Worm (Caenorhabditis elegans) whole organism, late embryonic: ENCODE data around the gene nex-3.

ENCODE experiments used
- K02D7.2 ChIP-seq: sonication (generic microtip); optimal IDR thresholded peaks from 2 replicates; lab custom pipeline; 2017; ENCODE audit warnings: mild to moderate bottlenecking, missing genetic modification characterization, missing compliant biosample characterization
- T23F11.4 ChIP-seq: fragments of 200-800 bp; sonication (Bioruptor generic); optimal IDR thresholded peaks from 2 replicates; lab custom pipeline; 2018; ENCODE audit warnings: mild to moderate bottlenecking, missing genetic modification characterization, missing compliant biosample characterization
- ceh-14 ChIP-seq: sonication (generic microtip); optimal IDR thresholded peaks from 2 replicates; lab custom pipeline; 2016; ENCODE audit warnings: missing genotype, missing genetic modification characterization, missing compliant biosample characterization
- ceh-18 ChIP-seq: sonication (generic microtip); optimal IDR thresholded peaks from 2 replicates; lab custom pipeline; 2016; ENCODE audit warnings: missing genetic modification characterization, missing compliant biosample characterization
- ceh-19 ChIP-seq: fragments of 200-800 bp; sonication (Bioruptor generic); optimal IDR thresholded peaks from 2 replicates; lab custom pipeline; 2018; ENCODE audit warnings: mild to moderate bottlenecking, missing genetic modification characterization, missing compliant biosample characterization
- ceh-2 ChIP-seq: sonication (generic microtip); optimal IDR thresholded peaks from 2 replicates; lab custom pipeline; 2016; ENCODE audit warnings: missing genotype, missing genetic modification characterization, missing compliant biosample characterization
- ceh-22 ChIP-seq: sonication (generic microtip); optimal IDR thresholded peaks from 2 replicates; lab custom pipeline; 2017; ENCODE audit warnings: missing biosample characterization, missing genetic modification characterization
- ceh-24 ChIP-seq: sonication (generic microtip); optimal IDR thresholded peaks from 2 replicates; lab custom pipeline; 2016; ENCODE audit warnings: mild to moderate bottlenecking, missing genetic modification characterization, missing compliant biosample characterization
- ceh-30 ChIP-seq: fragments of 150-350 bp; optimal IDR thresholded peaks from 2 replicates; lab custom pipeline; 2014; ENCODE audit warnings: missing biosample characterization, missing genetic modification characterization
- ceh-31 ChIP-seq: sonication (generic microtip); optimal IDR thresholded peaks from 2 replicates; lab custom pipeline; 2016; ENCODE audit warnings: missing genetic modification characterization, missing compliant biosample characterization
- ceh-34 ChIP-seq: sonication (generic microtip); optimal IDR thresholded peaks from 2 replicates; lab custom pipeline; 2016; ENCODE audit warnings: mild to moderate bottlenecking, missing genetic modification characterization, missing compliant biosample characterization
- ceh-45 ChIP-seq: fragments of 200-800 bp; sonication (Bioruptor generic); IDR thresholded peaks from 2 replicates; pipeline ENCODE4 v1.3.6; 2022; ENCODE audit warnings: missing genetic modification reagents, missing genetic modification characterization, missing compliant biosample characterization
- ceh-9 ChIP-seq: sonication (generic microtip); optimal IDR thresholded peaks from 2 replicates; lab custom pipeline; 2016; ENCODE audit warnings: mild to moderate bottlenecking, missing genetic modification characterization, inconsistent platforms, missing compliant biosample characterization
- che-1 ChIP-seq: sonication (generic microtip); optimal IDR thresholded peaks from 2 replicates; lab custom pipeline; 2016; ENCODE audit warnings: mild to moderate bottlenecking, missing genetic modification characterization, missing compliant biosample characterization
- dve-1 ChIP-seq: sonication (generic microtip); optimal IDR thresholded peaks from 2 replicates; lab custom pipeline; 2017; ENCODE audit warnings: antibody characterized with exemption, mild to moderate bottlenecking, missing genetic modification characterization, missing compliant biosample characterization
- elt-2 ChIP-seq: sonication (generic microtip); optimal IDR thresholded peaks from 2 replicates; lab custom pipeline; 2016; ENCODE audit warnings: missing genetic modification reagents, missing genetic modification characterization, missing compliant biosample characterization
- elt-4 ChIP-seq: sonication (generic microtip); optimal IDR thresholded peaks from 2 replicates; lab custom pipeline; 2016; ENCODE audit warnings: missing genetic modification characterization, missing compliant biosample characterization
- eyg-1 ChIP-seq: sonication (generic microtip); optimal IDR thresholded peaks from 2 replicates; lab custom pipeline; 2016; ENCODE audit warnings: missing genotype, missing genetic modification characterization, missing compliant biosample characterization
- fax-1 ChIP-seq: sonication (generic microtip); optimal IDR thresholded peaks from 2 replicates; lab custom pipeline; 2016; ENCODE audit warnings: missing genotype, missing genetic modification characterization, missing compliant biosample characterization
- fkh-6 ChIP-seq: sonication (generic microtip); optimal IDR thresholded peaks from 2 replicates; lab custom pipeline; 2016; ENCODE audit warnings: missing genetic modification characterization, missing compliant biosample characterization
- hlh-13 ChIP-seq: fragments of 200-800 bp; sonication (Bioruptor generic); optimal IDR thresholded peaks from 2 replicates; lab custom pipeline; 2018; ENCODE audit warnings: mild to moderate bottlenecking, missing genetic modification characterization, missing compliant biosample characterization
- hlh-15 ChIP-seq: sonication (generic microtip); optimal IDR thresholded peaks from 2 replicates; lab custom pipeline; 2016; ENCODE audit warnings: missing genetic modification characterization, missing compliant biosample characterization
- hlh-6 ChIP-seq: sonication (generic microtip); optimal IDR thresholded peaks from 2 replicates; lab custom pipeline; 2016; ENCODE audit warnings: missing genotype, missing genetic modification characterization, missing compliant biosample characterization
- hlh-8 ChIP-seq: sonication (generic microtip); optimal IDR thresholded peaks from 2 replicates; lab custom pipeline; 2016; ENCODE audit warnings: missing genotype, missing genetic modification characterization, missing compliant biosample characterization
- lim-6 ChIP-seq: sonication (generic microtip); optimal IDR thresholded peaks from 2 replicates; lab custom pipeline; 2016; ENCODE audit warnings: missing genetic modification characterization, missing compliant biosample characterization
- madf-2 ChIP-seq: sonication (generic microtip); optimal IDR thresholded peaks from 2 replicates; lab custom pipeline; 2017; ENCODE audit warnings: missing genetic modification characterization, missing compliant biosample characterization
- mec-3 ChIP-seq: sonication (generic microtip); optimal IDR thresholded peaks from 2 replicates; lab custom pipeline; 2016; ENCODE audit warnings: borderline replicate concordance, missing genetic modification characterization, missing compliant biosample characterization
- nhr-11 ChIP-seq: fragments of 150-350 bp; optimal IDR thresholded peaks from 2 replicates; lab custom pipeline; 2014; ENCODE audit warnings: missing biosample characterization, missing genetic modification characterization
- npax-4 ChIP-seq: sonication (generic microtip); optimal IDR thresholded peaks from 2 replicates; lab custom pipeline; 2016; ENCODE audit warnings: missing genetic modification characterization, missing compliant biosample characterization
- pax-1 ChIP-seq: fragments of 150-350 bp; optimal IDR thresholded peaks from 2 replicates; lab custom pipeline; 2014; ENCODE audit warnings: missing biosample characterization, missing genetic modification characterization
- pha-2 ChIP-seq: sonication (generic microtip); optimal IDR thresholded peaks from 2 replicates; lab custom pipeline; 2017; ENCODE audit warnings: mild to moderate bottlenecking, missing genetic modification characterization, missing compliant biosample characterization
- pha-4 ChIP-seq: fragments of 150-350 bp; optimal IDR thresholded peaks from 2 replicates; lab custom pipeline; 2018; ENCODE audit warnings: missing biosample characterization, missing genetic modification reagents, missing genetic modification characterization
- pqm-1 ChIP-seq: sonication (generic microtip); optimal IDR thresholded peaks from 2 replicates; lab custom pipeline; 2016; ENCODE audit warnings: missing genetic modification characterization, missing compliant biosample characterization
- ref-2 ChIP-seq: sonication (generic microtip); optimal IDR thresholded peaks from 2 replicates; lab custom pipeline; 2016; ENCODE audit warnings: missing genetic modification characterization, missing compliant biosample characterization
- sdc-2 ChIP-seq: sonication (generic microtip); optimal IDR thresholded peaks from 2 replicates; lab custom pipeline; 2016; ENCODE audit warnings: missing genotype, missing genetic modification characterization, missing compliant biosample characterization
- ttx-3 ChIP-seq: sonication (generic microtip); optimal IDR thresholded peaks from 2 replicates; lab custom pipeline; 2016; ENCODE audit warnings: missing genetic modification reagents, missing genetic modification characterization, missing compliant biosample characterization
- unc-3 ChIP-seq, 2 experiments: fragments of 200-800 bp in 1 of 2; sonication (Bioruptor generic) in 1 of 2; sonication (generic microtip) in 1 of 2; conservative IDR thresholded peaks in 1 of 2; optimal IDR thresholded peaks in 1 of 2; 2 replicates each; pipeline versions ENCODE4 v1.3.6 to Lab custom; 2016 to 2022; ENCODE audit warnings: missing compliant biosample characterization in 2 of 2, missing genetic modification characterization in 2 of 2, missing genetic modification reagents in 1 of 2
- unc-42 ChIP-seq: sonication (generic microtip); optimal IDR thresholded peaks from 2 replicates; lab custom pipeline; 2016; ENCODE audit warnings: missing genotype, missing genetic modification characterization, missing compliant biosample characterization
- unc-86 ChIP-seq: sonication (generic microtip); optimal IDR thresholded peaks from 2 replicates; lab custom pipeline; 2016; ENCODE audit warnings: missing genetic modification characterization, missing compliant biosample characterization
- zip-5 ChIP-seq: sonication (generic microtip); optimal IDR thresholded peaks from 2 replicates; lab custom pipeline; 2016; ENCODE audit warnings: missing genetic modification characterization, missing compliant biosample characterization

nex-3 gene

DNA sequence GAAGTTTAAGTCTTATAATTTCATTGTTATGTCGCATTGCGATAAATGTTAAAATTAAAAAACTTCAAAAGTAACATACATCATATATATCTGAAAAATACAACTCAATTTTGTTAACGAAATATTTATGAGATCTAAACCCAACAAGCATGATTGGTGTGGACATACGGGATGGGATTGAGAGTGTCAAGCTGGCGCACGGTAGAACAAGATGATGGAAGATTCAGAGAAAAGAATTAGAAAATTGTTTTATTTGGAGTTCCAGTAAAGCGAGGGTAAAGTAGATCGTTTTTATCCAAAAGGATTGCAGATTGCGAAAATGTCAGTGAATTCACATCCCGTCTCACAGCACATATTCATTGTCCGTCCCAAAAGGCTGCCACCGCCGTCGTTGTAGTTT lies 34.9 kb downstream of the nex-3 start:
- no peak for TF ChIP-seq hlh-15
- TF ChIP-seq unc-42 (tag; lab: Kevin White, UChicago): no peak
- TF ChIP-seq pqm-1 (tag; lab: Kevin White, UChicago): no peak
- no peak for TF ChIP-seq ceh-9
- TF ChIP-seq unc-3 (GFP tag; conservative IDR thresholded peaks at IDR 0.05; lab: Robert Waterston, UW): no peak
- TF ChIP-seq unc-3 (tag; optimal IDR thresholded peaks at IDR 0.05; lab: Kevin White, UChicago): no peak
- no peak for TF ChIP-seq ceh-34 (tag; lab: Kevin White, UChicago)
- TF ChIP-seq madf-2 (tag; lab: Kevin White, UChicago): no peak
- no peak for TF ChIP-seq hlh-13 (GFP tag; lab: Kevin White, UChicago)
- TF ChIP-seq ceh-2: no peak
- no peak for TF ChIP-seq fax-1 (tag; lab: Kevin White, UChicago)
- TF ChIP-seq T23F11.4 (GFP tag; lab: Kevin White, UChicago): no peak
- TF ChIP-seq ttx-3: no peak
- no peak for TF ChIP-seq zip-5 (tag; lab: Kevin White, UChicago)
- TF ChIP-seq hlh-8 (tag; lab: Kevin White, UChicago): no peak
- no peak for TF ChIP-seq dve-1 (tag; lab: Kevin White, UChicago)
- no peak for TF ChIP-seq ceh-14
- TF ChIP-seq K02D7.2: no peak

DNA sequence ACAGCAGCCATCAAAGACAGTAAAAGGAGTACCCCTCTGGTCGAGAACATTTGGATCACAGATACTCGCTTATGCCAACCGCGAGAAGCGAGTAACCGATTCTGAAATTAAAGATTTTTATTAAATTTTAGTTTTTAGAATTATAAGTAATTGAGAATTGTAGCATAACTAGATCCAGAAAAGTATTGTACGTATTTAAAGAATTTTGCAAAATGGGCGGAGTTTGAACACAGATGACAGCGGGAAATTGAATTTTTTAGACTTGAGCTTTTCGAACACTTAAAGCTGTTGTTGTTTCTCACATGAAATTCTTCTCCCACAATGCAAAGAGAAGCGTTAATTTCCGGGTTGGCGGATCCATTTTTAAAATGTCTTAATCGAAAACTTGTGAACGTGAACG lies 35.6 kb downstream of the nex-3 start, which contains the start of gene ins-17:
TSS of gene ins-17 (minus strand) at position 101 of the 400 bp plus-strand sequence.
- TF ChIP-seq npax-4 (no peak), pax-1 (no peak), che-1 (tag; lab: Kevin White, UChicago) (no peak), ttx-3 (no peak), madf-2 (tag; lab: Kevin White, UChicago) (no peak), ceh-22 (tag; lab: Kevin White, UChicago) (no peak), ceh-31 (tag; lab: Kevin White, UChicago) (no peak), hlh-8 (tag; lab: Kevin White, UChicago) (no peak)

DNA sequence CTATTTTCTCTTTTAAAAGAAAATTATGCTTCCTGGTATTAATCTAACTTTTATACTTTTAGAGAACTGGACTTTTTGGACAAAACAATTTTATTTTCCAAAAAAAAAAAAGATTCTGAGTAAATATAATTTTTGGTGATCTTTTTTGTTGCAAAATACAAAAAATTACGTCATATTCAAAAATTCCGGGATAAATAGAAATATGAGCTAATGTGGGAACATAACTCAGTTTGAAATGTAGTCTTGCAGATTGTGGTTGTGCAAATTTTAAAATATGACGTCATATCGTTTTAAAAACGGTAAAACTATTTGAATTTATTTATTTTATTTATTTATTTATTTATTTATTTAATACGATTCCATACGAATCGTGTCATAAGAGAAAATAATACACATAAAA lies 39.9 kb downstream of the nex-3 start:
- TF ChIP-seq hlh-6 (tag; lab: Kevin White, UChicago) (no peak), ceh-19 (GFP tag; lab: Kevin White, UChicago) (no peak), nhr-11 (no peak), eyg-1 (tag; lab: Kevin White, UChicago) (no peak), sdc-2 (tag; lab: Kevin White, UChicago) (no peak), K02D7.2 (no peak), unc-42 (tag; lab: Kevin White, UChicago) (no peak), unc-86 (tag; lab: Kevin White, UChicago) (no peak), lim-6 (tag; lab: Kevin White, UChicago) (no peak), ceh-30 (tag; lab: Kevin White, UChicago) (no peak), mec-3 (no peak), ceh-18 (tag; lab: Kevin White, UChicago) (no peak)

DNA sequence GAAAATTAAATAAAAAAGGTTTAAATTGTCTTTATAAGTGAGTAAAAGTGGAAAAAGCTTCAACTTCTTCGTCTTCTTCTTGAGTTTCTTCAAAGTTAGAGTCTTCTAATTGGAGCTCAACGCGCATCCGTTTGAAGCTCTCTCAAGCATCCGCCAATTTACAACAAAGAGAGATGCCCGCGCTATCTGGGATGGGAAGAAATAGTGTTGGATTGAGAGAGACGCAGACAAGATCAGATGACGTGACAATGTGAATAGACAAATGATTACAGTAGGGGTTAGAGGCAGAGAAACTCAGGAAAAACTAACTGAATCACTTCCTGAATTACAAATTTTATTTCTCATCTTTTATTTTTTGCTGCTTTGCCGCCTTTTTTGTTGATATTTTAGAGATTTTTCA lies 41.1 kb downstream of the nex-3 start:
- TF ChIP-seq pha-4 (tag; lab: Kevin White, UChicago) (no peak), hlh-13 (GFP tag; lab: Kevin White, UChicago) (no peak), nhr-11 (no peak), madf-2 (tag; lab: Kevin White, UChicago) (no peak), ceh-45 (GFP tag; lab: Robert Waterston, UW) (no peak), eyg-1 (tag; lab: Kevin White, UChicago) (no peak), pqm-1 (tag; lab: Kevin White, UChicago) (no peak), unc-42 (tag; lab: Kevin White, UChicago) (no peak), ceh-24 (tag; lab: Kevin White, UChicago) (no peak), ref-2 (tag; lab: Kevin White, UChicago) (no peak), lim-6 (tag; lab: Kevin White, UChicago) (no peak), fkh-6 (tag; lab: Kevin White, UChicago) (no peak), elt-4 (tag; lab: Kevin White, UChicago) (no peak), elt-2 (tag; lab: Kevin White, UChicago) (no peak), pha-2 (tag; lab: Kevin White, UChicago) (no peak), ceh-14 (no peak)
